Worm (Caenorhabditis elegans): ENCODE results near the gene col-72.

- no peak for TF ChIP-seq tab-1 (GFP tag; IDR thresholded peaks at IDR 0.05)
- TF ChIP-seq ztf-29 (GFP tag; IDR thresholded peaks at IDR 0.05) = no peak
- no peak for TF ChIP-seq flt-1 (GFP tag; IDR thresholded peaks at IDR 0.05)
- no peak for TF ChIP-seq med-1 (GFP tag; optimal IDR thresholded peaks at IDR 0.05; ENCODE audit: insufficient read depth)
- no peak for TF ChIP-seq klf-2 (GFP tag; conservative IDR thresholded peaks at IDR 0.05)
These were observed 7.8 kb downstream of the col-72 start for ce11 chrII:3516175-3516574.

Measured in whole organism, midembryonic.